Fruit fly (Drosophila melanogaster) whole organism, adult: ENCODE measurements around the gene CG8219.

Source experiments
- CG5204 ChIP-seq: fragments of 200-800 bp; sonication (Bioruptor generic); optimal IDR thresholded peaks from 2 replicates; lab custom pipeline; 2016; ENCODE audit warnings: missing biosample characterization, missing genetic modification characterization
- Clk ChIP-seq: fragments of 200-800 bp; sonication (Bioruptor generic); optimal IDR thresholded peaks from 2 replicates; lab custom pipeline; 2017; ENCODE audit warnings: missing biosample characterization, missing genetic modification characterization
- cnc ChIP-seq, 2 experiments: fragments of >200 bp; optimal IDR thresholded peaks; 2 replicates each; lab custom pipeline; 2017
- tj ChIP-seq: fragments of 200-800 bp; sonication (Bioruptor generic); optimal IDR thresholded peaks from 3 replicates; lab custom pipeline; 2017; ENCODE audit warnings: missing biosample characterization, mild to moderate bottlenecking, missing genetic modification characterization, moderate library complexity

DNA sequence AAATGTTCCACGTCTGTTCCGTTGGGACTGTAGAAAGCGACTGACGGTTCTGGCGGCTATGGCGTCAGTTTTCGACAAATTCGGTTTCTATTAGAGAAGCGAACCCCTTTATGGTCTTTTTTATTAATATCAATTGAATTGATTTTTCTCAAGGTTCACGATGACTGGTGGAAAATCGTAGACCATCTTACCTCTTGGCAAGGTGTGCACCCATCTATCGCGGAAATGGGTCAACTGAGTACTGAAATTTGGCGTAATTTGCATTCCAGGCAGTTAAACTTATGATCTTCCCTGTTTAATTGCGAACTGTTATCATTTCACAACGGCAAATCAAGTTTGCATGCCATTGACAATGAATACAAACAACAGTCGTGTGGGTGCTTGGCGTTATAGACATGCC, 39.7 kb downstream of the CG8219 start, which contains the start of gene CG10226:
- no peak for TF ChIP-seq tj (GFP tag; lab: Kevin White, UChicago)
- TF ChIP-seq Clk (GFP tag; lab: Kevin White, UChicago) = no peak
- TF ChIP-seq cnc (optimal IDR thresholded peaks at IDR 0.05; lab: Kevin White, UChicago) = no peak
- no peak for TF ChIP-seq CG5204 (GFP tag; lab: Kevin White, UChicago)
